Fruit fly (Drosophila melanogaster): ENCODE measurements around the gene Drs.

- TF ChIP-seq CG8478 (optimal IDR thresholded peaks at IDR 0.05) (no peak), CTCF (optimal IDR thresholded peaks at IDR 0.05) (no peak)
Observed at dm6 chr3L:3387619-3388018, 18.3 kb downstream of the Drs start.

All from S2 (cell line).